Worm (Caenorhabditis elegans) whole organism, early embryonic: Measurements from ENCODE around the gene pzf-1.

ENCODE experiments used
- B0310.2 ChIP-seq: sonication (generic microtip); optimal IDR thresholded peaks from 2 replicates; lab custom pipeline; 2016; ENCODE audit warnings: mild to moderate bottlenecking, missing genetic modification characterization, missing compliant biosample characterization
- F13C5.2 ChIP-seq: sonication (generic microtip); optimal IDR thresholded peaks from 2 replicates; lab custom pipeline; 2017; ENCODE audit warnings: mild to moderate bottlenecking, missing genetic modification characterization, inconsistent platforms, missing compliant biosample characterization
- aly-1 ChIP-seq: sonication (generic microtip); optimal IDR thresholded peaks from 2 replicates; lab custom pipeline; 2016; ENCODE audit warnings: missing genetic modification characterization, missing compliant biosample characterization
- ama-1 ChIP-seq: fragments of 150-350 bp; optimal IDR thresholded peaks from 2 replicates; lab custom pipeline; 2014
- ceh-13 ChIP-seq: fragments of 200-800 bp; sonication (Bioruptor generic); optimal IDR thresholded peaks from 2 replicates; lab custom pipeline; 2018; ENCODE audit warnings: mild to moderate bottlenecking, missing genetic modification characterization, missing compliant biosample characterization
- ceh-36 ChIP-seq: sonication (generic microtip); optimal IDR thresholded peaks from 2 replicates; lab custom pipeline; 2016; ENCODE audit warnings: missing genetic modification characterization, inconsistent platforms, missing compliant biosample characterization
- ets-7 ChIP-seq: sonication (generic microtip); optimal IDR thresholded peaks from 2 replicates; lab custom pipeline; 2016; ENCODE audit warnings: missing genotype, missing genetic modification characterization, missing compliant biosample characterization
- hmbx-1 ChIP-seq: sonication (generic microtip); optimal IDR thresholded peaks from 2 replicates; lab custom pipeline; 2016; ENCODE audit warnings: mild to moderate bottlenecking, missing genetic modification characterization, missing compliant biosample characterization
- hmg-4 ChIP-seq: fragments of 200-800 bp; sonication (Bioruptor generic); optimal IDR thresholded peaks from 2 replicates; lab custom pipeline; 2018; ENCODE audit warnings: mild to moderate bottlenecking, missing genetic modification characterization, missing compliant biosample characterization
- scrt-1 ChIP-seq: fragments of 200-800 bp; sonication (Bioruptor generic); IDR thresholded peaks from 2 replicates; pipeline ENCODE4 v1.3.6; 2022; ENCODE audit warnings: missing genetic modification characterization, missing compliant biosample characterization
- tbx-11 ChIP-seq: fragments of 200-800 bp; sonication (Bioruptor generic); IDR thresholded peaks from 2 replicates; pipeline ENCODE4 v1.3.6; 2022; ENCODE audit warnings: missing genetic modification characterization, missing compliant biosample characterization
- tbx-37 ChIP-seq: fragments of 200-800 bp; sonication (Bioruptor generic); conservative IDR thresholded peaks from 2 replicates; pipeline ENCODE4 v1.3.6; 2022; ENCODE audit warnings: missing genetic modification reagents, missing genetic modification characterization, missing compliant biosample characterization

- TF ChIP-seq hmg-4 (GFP tag; lab: Kevin White, UChicago): no peak
- TF ChIP-seq B0310.2 (tag; lab: Kevin White, UChicago): no peak
- no peak for TF ChIP-seq F13C5.2
- TF ChIP-seq ceh-13 (GFP tag; lab: Kevin White, UChicago): no peak
- TF ChIP-seq tbx-11 (GFP tag; lab: Robert Waterston, UW): no peak
- no peak for TF ChIP-seq ama-1
- no peak for TF ChIP-seq ceh-36 (tag; lab: Kevin White, UChicago)
- no peak for TF ChIP-seq scrt-1 (GFP tag; lab: Robert Waterston, UW)
- no peak for TF ChIP-seq tbx-37 (GFP tag; lab: Robert Waterston, UW)
- TF ChIP-seq hmbx-1: no peak
- TF ChIP-seq ets-7 (tag; lab: Kevin White, UChicago): no peak
- no peak for TF ChIP-seq aly-1 (tag; lab: Kevin White, UChicago)
Observed at ce11 chrV:15924307-15924706, 3.9 kb downstream of the pzf-1 start, which contains the start of gene nhr-108.
